Worm (Caenorhabditis elegans) whole organism, L4 larva: ENCODE measurements around the gene Y41E3.18.
A peak's percentile ranks its signal among the peaks of the same experiment; 100 is the strongest.

Experiments used
- D1046.2 ChIP-seq: fragments of 200-800 bp; sonication (Bioruptor generic); IDR thresholded peaks from 2 replicates; pipeline ENCODE4 v1.3.6; 2022; ENCODE audit warnings: missing genetic modification characterization, missing compliant biosample characterization
- R02D3.7 ChIP-seq: fragments of 150-350 bp; sonication (generic microtip); optimal IDR thresholded peaks from 3 replicates; lab custom pipeline; 2014; ENCODE audit warnings: missing biosample characterization, missing genetic modification characterization
- T26A8.4 ChIP-seq: fragments of 200-800 bp; sonication (Bioruptor generic); IDR thresholded peaks from 2 replicates; pipeline ENCODE4 v1.3.6; 2022; ENCODE audit warnings: missing genetic modification characterization, missing compliant biosample characterization
- Y105C5A.15 ChIP-seq: fragments of 200-800 bp; sonication (Bioruptor generic); IDR thresholded peaks from 2 replicates; pipeline ENCODE4 v1.3.6; 2022; ENCODE audit warnings: missing genetic modification characterization, missing compliant biosample characterization
- Y48G9A.11 ChIP-seq: fragments of 200-800 bp; sonication (Bioruptor generic); IDR thresholded peaks from 2 replicates; pipeline ENCODE4 v1.3.6; 2022; ENCODE audit warnings: missing genetic modification reagents, missing genetic modification characterization, missing compliant biosample characterization
- Y5F2A.4 ChIP-seq: fragments of 200-800 bp; sonication (Bioruptor generic); optimal IDR thresholded peaks from 2 replicates; lab custom pipeline; 2018; ENCODE audit warnings: mild to moderate bottlenecking, missing genetic modification characterization, missing compliant biosample characterization
- Y75B8A.6 ChIP-seq: fragments of 200-800 bp; sonication (Bioruptor generic); IDR thresholded peaks from 2 replicates; pipeline ENCODE4 v1.3.6; 2022; ENCODE audit warnings: missing genetic modification reagents, missing genetic modification characterization, missing compliant biosample characterization
- aha-1 ChIP-seq: fragments of 150-350 bp; peaks from one replicate; lab custom pipeline; 2014; ENCODE audit warnings: missing biosample characterization, missing genetic modification characterization
- ama-1 ChIP-seq: fragments of 150-350 bp; optimal IDR thresholded peaks from 2 replicates; lab custom pipeline; 2014; ENCODE audit warnings: inconsistent platforms, mixed read lengths
- attf-4 ChIP-seq: sonication (generic microtip); optimal IDR thresholded peaks from 3 replicates; lab custom pipeline; 2017; ENCODE audit warnings: missing biosample characterization, missing genetic modification characterization
- ceh-28 ChIP-seq: fragments of 150-350 bp; optimal IDR thresholded peaks from 2 replicates; lab custom pipeline; 2014; ENCODE audit warnings: missing biosample characterization, missing genetic modification reagents, missing genetic modification characterization
- ceh-44 ChIP-seq: fragments of 200-800 bp; sonication (Bioruptor generic); IDR thresholded peaks from 2 replicates; pipeline ENCODE4 v1.3.6; 2022; ENCODE audit warnings: missing genetic modification reagents, missing genetic modification characterization, missing compliant biosample characterization
- ces-1 ChIP-seq: fragments of 150-350 bp; sonication (generic microtip); optimal IDR thresholded peaks from 4 replicates; lab custom pipeline; 2014; ENCODE audit warnings: missing biosample characterization, missing genetic modification reagents, missing genetic modification characterization
- cey-2 ChIP-seq: sonication (generic microtip); optimal IDR thresholded peaks from 3 replicates; lab custom pipeline; 2017; ENCODE audit warnings: missing genetic modification characterization, mild to moderate bottlenecking, missing compliant biosample characterization, antibody characterized with exemption, borderline replicate concordance; ENCODE audit not compliant: insufficient read depth
- ctbp-1 ChIP-seq: fragments of 200-800 bp; sonication (Bioruptor generic); IDR thresholded peaks from 2 replicates; pipeline ENCODE4 v1.3.6; 2022; ENCODE audit warnings: missing genetic modification reagents, missing genetic modification characterization, missing compliant biosample characterization
- daf-16 ChIP-seq, 3 experiments: sonication (generic microtip); optimal IDR thresholded peaks; 2 replicates each; lab custom pipeline; 2016 to 2017; ENCODE audit warnings: missing genetic modification characterization in 3 of 3, missing genetic modification reagents in 3 of 3, mild to moderate bottlenecking in 2 of 3, missing compliant biosample characterization in 2 of 3, missing biosample characterization in 1 of 3, moderate library complexity in 1 of 3
- dpl-1 ChIP-seq: fragments of 150-350 bp; optimal IDR thresholded peaks from 2 replicates; lab custom pipeline; 2014; ENCODE audit warnings: missing biosample characterization, missing genetic modification reagents, missing genetic modification characterization
- dve-1 ChIP-seq: sonication (generic microtip); optimal IDR thresholded peaks from 2 replicates; lab custom pipeline; 2017; ENCODE audit warnings: antibody characterized with exemption, mild to moderate bottlenecking, missing genetic modification characterization, missing compliant biosample characterization; ENCODE audit not compliant: insufficient read depth
- hlh-30 ChIP-seq: sonication (generic microtip); optimal IDR thresholded peaks from 2 replicates; lab custom pipeline; 2017; ENCODE audit warnings: antibody characterized with exemption, mild to moderate bottlenecking, missing genetic modification characterization, missing compliant biosample characterization; ENCODE audit not compliant: insufficient read depth
- lim-7 ChIP-seq: fragments of 200-800 bp; sonication (Bioruptor generic); IDR thresholded peaks from 2 replicates; pipeline ENCODE4 v1.3.6; 2022; ENCODE audit warnings: missing genetic modification characterization, missing compliant biosample characterization
- lin-1 ChIP-seq: fragments of 200-800 bp; sonication (Bioruptor generic); IDR thresholded peaks from 2 replicates; pipeline ENCODE4 v1.3.6; 2022; ENCODE audit warnings: missing genetic modification reagents, missing genetic modification characterization, missing compliant biosample characterization
- lin-13 ChIP-seq: fragments of 150-350 bp; optimal IDR thresholded peaks from 2 replicates; lab custom pipeline; 2014; ENCODE audit warnings: missing biosample characterization, missing genetic modification reagents, missing genetic modification characterization
- lin-15B ChIP-seq: fragments of 150-350 bp; sonication (generic microtip); optimal IDR thresholded peaks from 3 replicates; lab custom pipeline; 2014; ENCODE audit warnings: missing biosample characterization, missing genetic modification characterization
- lin-38 ChIP-seq: fragments of 200-800 bp; sonication (Bioruptor generic); IDR thresholded peaks from 2 replicates; pipeline ENCODE4 v1.3.6; 2022; ENCODE audit warnings: missing genetic modification reagents, missing genetic modification characterization, missing compliant biosample characterization
- lin-39 ChIP-seq: fragments of 150-350 bp; optimal IDR thresholded peaks from 2 replicates; lab custom pipeline; 2014; ENCODE audit warnings: missing biosample characterization, missing genetic modification reagents, missing genetic modification characterization
- lsy-2 ChIP-seq, 2 experiments: fragments of 150-350 bp in 1 of 2; sonication (generic microtip) in 1 of 2; optimal IDR thresholded peaks; 2 replicates each; lab custom pipeline; 2014 to 2017; ENCODE audit warnings: missing biosample characterization in 2 of 2, missing genetic modification characterization in 2 of 2
- mep-1 ChIP-seq: fragments of 150-350 bp; sonication (generic microtip); optimal IDR thresholded peaks from 3 replicates; lab custom pipeline; 2014; ENCODE audit warnings: missing biosample characterization, missing genetic modification characterization
- mes-2 ChIP-seq: sonication (generic microtip); optimal IDR thresholded peaks from 2 replicates; lab custom pipeline; 2016; ENCODE audit warnings: missing genotype, mild to moderate bottlenecking, missing genetic modification characterization, missing compliant biosample characterization; ENCODE audit not compliant: poor library complexity, severe bottlenecking
- mxl-2 ChIP-seq: fragments of 200-800 bp; sonication (Bioruptor generic); conservative IDR thresholded peaks from 2 replicates; pipeline ENCODE4 v1.3.6; 2022; ENCODE audit warnings: missing genetic modification reagents, missing genetic modification characterization, missing compliant biosample characterization
- nhr-102 ChIP-seq: sonication (generic microtip); optimal IDR thresholded peaks from 2 replicates; lab custom pipeline; 2016; ENCODE audit warnings: mild to moderate bottlenecking, missing genetic modification characterization, moderate library complexity, missing compliant biosample characterization
- nhr-11 ChIP-seq: fragments of 150-350 bp; optimal IDR thresholded peaks from 2 replicates; lab custom pipeline; 2014; ENCODE audit warnings: missing biosample characterization, missing genetic modification characterization
- nhr-237 ChIP-seq: sonication (generic microtip); optimal IDR thresholded peaks from 2 replicates; lab custom pipeline; 2017; ENCODE audit warnings: missing biosample characterization, missing genetic modification characterization
- nhr-41 ChIP-seq: fragments of 200-800 bp; sonication (Bioruptor generic); IDR thresholded peaks from 2 replicates; pipeline ENCODE4 v1.3.6; 2022; ENCODE audit warnings: missing genetic modification reagents, missing genetic modification characterization, missing compliant biosample characterization
- nhr-6 ChIP-seq: fragments of 150-350 bp; optimal IDR thresholded peaks from 2 replicates; lab custom pipeline; 2014; ENCODE audit warnings: missing biosample characterization, missing genetic modification characterization
- nhr-77 ChIP-seq: fragments of 150-350 bp; optimal IDR thresholded peaks from 2 replicates; lab custom pipeline; 2014; ENCODE audit warnings: missing biosample characterization, missing genetic modification characterization
- pha-4 ChIP-seq, 2 experiments: fragments of 150-350 bp in 1 of 2; fragments of 200-800 bp in 1 of 2; sonication (Bioruptor generic) in 1 of 2; IDR thresholded peaks in 1 of 2; optimal IDR thresholded peaks in 1 of 2; 2 replicates each; pipeline versions ENCODE4 v1.3.6 to Lab custom; 2014 to 2022; ENCODE audit warnings: missing genetic modification characterization in 2 of 2, missing genetic modification reagents in 2 of 2, missing biosample characterization in 1 of 2, missing compliant biosample characterization in 1 of 2
- pqm-1 ChIP-seq: sonication (generic microtip); optimal IDR thresholded peaks from 2 replicates; lab custom pipeline; 2017; ENCODE audit warnings: missing biosample characterization, missing genetic modification characterization
- set-16 ChIP-seq: fragments of 200-800 bp; sonication (Bioruptor generic); IDR thresholded peaks from 2 replicates; pipeline ENCODE4 v1.3.6; 2022; ENCODE audit warnings: missing genetic modification reagents, missing genetic modification characterization, missing compliant biosample characterization
- skn-1 ChIP-seq: fragments of 150-350 bp; optimal IDR thresholded peaks from 2 replicates; lab custom pipeline; 2014; ENCODE audit warnings: missing biosample characterization, missing genetic modification characterization
- snpc-1.2 ChIP-seq: fragments of 200-800 bp; sonication (Bioruptor generic); IDR thresholded peaks from 2 replicates; pipeline ENCODE4 v1.3.6; 2022; ENCODE audit warnings: missing genetic modification reagents, missing genetic modification characterization, missing compliant biosample characterization
- tag-97 ChIP-seq: fragments of 200-800 bp; sonication (Bioruptor generic); IDR thresholded peaks from 2 replicates; pipeline ENCODE4 v1.3.6; 2022; ENCODE audit warnings: missing genetic modification characterization, missing compliant biosample characterization
- unc-130 ChIP-seq: sonication (generic microtip); optimal IDR thresholded peaks from 2 replicates; lab custom pipeline; 2016; ENCODE audit warnings: missing genetic modification reagents, missing genetic modification characterization, missing compliant biosample characterization
- vab-7 ChIP-seq: fragments of 200-800 bp; sonication (Bioruptor generic); IDR thresholded peaks from 2 replicates; pipeline ENCODE4 v1.3.6; 2022; ENCODE audit warnings: missing genetic modification reagents, missing genetic modification characterization, missing compliant biosample characterization
- zfp-3 ChIP-seq: fragments of 200-800 bp; sonication (Bioruptor generic); conservative IDR thresholded peaks from 2 replicates; pipeline ENCODE4 v1.3.6; 2022; ENCODE audit warnings: missing genetic modification reagents, missing genetic modification characterization, missing compliant biosample characterization
- zip-11 ChIP-seq: fragments of 200-800 bp; sonication (Bioruptor generic); IDR thresholded peaks from 2 replicates; pipeline ENCODE4 v1.3.6; 2022; ENCODE audit warnings: missing genetic modification characterization, missing compliant biosample characterization
- ztf-7 ChIP-seq: fragments of 150-350 bp; optimal IDR thresholded peaks from 2 replicates; lab custom pipeline; 2014; ENCODE audit warnings: missing biosample characterization, missing genetic modification characterization

The Y41E3.18 gene

DNA sequence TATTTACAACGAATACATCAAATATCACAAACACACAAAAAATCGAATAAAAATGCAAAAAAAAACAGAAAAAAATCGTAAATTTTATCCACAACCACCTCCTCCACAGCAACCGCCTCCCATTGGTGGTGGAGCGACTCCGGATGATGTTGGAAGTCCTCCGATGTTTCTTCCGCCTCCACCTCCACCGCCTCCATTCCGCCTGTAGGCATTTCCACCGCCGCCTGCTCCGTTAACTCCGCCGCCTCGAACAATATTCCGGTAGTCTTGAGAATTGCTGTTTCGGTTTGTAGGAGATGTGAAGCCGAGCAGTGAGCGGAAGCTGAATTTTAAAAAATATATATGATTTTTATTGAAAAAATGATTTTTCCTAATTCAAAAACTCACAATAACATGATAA is 37.2 kb downstream of the Y41E3.18 start:
- no peak for TF ChIP-seq T26A8.4 (GFP tag; lab: Robert Waterston, UW)
- peak; percentile 64 for TF ChIP-seq set-16 (GFP tag; lab: Robert Waterston, UW)

ce11 chrIV:15027884-15028283 is 37.7 kb downstream of the Y41E3.18 start:
- no peak for TF ChIP-seq lin-39 (tag; lab: Kevin White, UChicago)
- TF ChIP-seq vab-7, result no peak
- no peak for TF ChIP-seq Y5F2A.4 (GFP tag; lab: Kevin White, UChicago)
- TF ChIP-seq ceh-44 (GFP tag; lab: Robert Waterston, UW), result no peak
- no peak for TF ChIP-seq lim-7
- TF ChIP-seq ceh-28 (tag; lab: Kevin White, UChicago), result no peak
- no peak for TF ChIP-seq cey-2 (tag; lab: Kevin White, UChicago)
- TF ChIP-seq lin-38, result no peak
- no peak for TF ChIP-seq nhr-77 (tag; lab: Kevin White, UChicago)
- TF ChIP-seq mep-1, result no peak
- TF ChIP-seq dve-1 (tag; lab: Kevin White, UChicago), result no peak
- no peak for TF ChIP-seq mxl-2 (GFP tag; lab: Robert Waterston, UW)
- no peak for TF ChIP-seq zfp-3 (GFP tag; lab: Robert Waterston, UW)
- TF ChIP-seq ama-1 (lab: Kevin White, UChicago), result no peak
- TF ChIP-seq skn-1 (tag; lab: Kevin White, UChicago), result no peak
- TF ChIP-seq nhr-237 (tag; lab: Kevin White, UChicago), result no peak
- no peak for TF ChIP-seq R02D3.7 (tag; lab: Kevin White, UChicago)
- TF ChIP-seq nhr-102 (tag; lab: Kevin White, UChicago), result no peak
- TF ChIP-seq zip-11 (GFP tag; lab: Robert Waterston, UW), result no peak
- TF ChIP-seq tag-97, result no peak

- no peak for TF ChIP-seq nhr-6
- no peak for TF ChIP-seq lin-15B
- TF ChIP-seq attf-4 (tag; lab: Kevin White, UChicago), result no peak
- no peak for TF ChIP-seq nhr-41
- no peak for TF ChIP-seq lin-13 (GFP tag; lab: Kevin White, UChicago)
- TF ChIP-seq D1046.2 (GFP tag; lab: Robert Waterston, UW), result no peak
- TF ChIP-seq unc-130 (GFP tag; lab: Kevin White, UChicago), result no peak
- TF ChIP-seq ces-1, result no peak
- TF ChIP-seq Y105C5A.15 (GFP tag; lab: Robert Waterston, UW), result no peak
- no peak for TF ChIP-seq nhr-11 (tag; lab: Kevin White, UChicago)
Observed at ce11 chrIV:15027334-15027733, 38.2 kb downstream of the Y41E3.18 start.

ce11 chrIV:15025384-15025783 is 40.2 kb downstream of the Y41E3.18 start, which contains the start of gene fcd-2:
Gene fcd-2 (plus strand): TSS chrIV:15025710.
- 0 out of 2 replicates have a peak, but pooled peaks have one; percentile 20 for TF ChIP-seq ctbp-1 (GFP tag; lab: Robert Waterston, UW)
- peak; percentile 52 for TF ChIP-seq mep-1
- peak; percentile 52 for TF ChIP-seq mes-2
- no peak for TF ChIP-seq lin-1 (GFP tag; lab: Robert Waterston, UW)
- TF ChIP-seq dpl-1 (GFP tag; lab: Kevin White, UChicago), result peak; percentile 89
- TF ChIP-seq dve-1 (tag; lab: Kevin White, UChicago), result peak; percentile 23
- TF ChIP-seq hlh-30 (tag; lab: Kevin White, UChicago), result no peak
- no peak for TF ChIP-seq pqm-1 (tag; lab: Kevin White, UChicago)
- TF ChIP-seq snpc-1.2 (GFP tag; lab: Robert Waterston, UW), result no peak
- TF ChIP-seq aha-1 (tag; lab: Kevin White, UChicago), result peak; percentile 59
- 0 out of 2 replicates have a peak, but pooled peaks have one; percentile 28 for TF ChIP-seq pha-4 (GFP tag; IDR thresholded peaks at IDR 0.05; lab: Robert Waterston, UW)
- no peak for TF ChIP-seq pha-4 (tag; optimal IDR thresholded peaks at IDR 0.05; lab: Kevin White, UChicago)
- TF ChIP-seq ztf-7, result peak; percentile 24
- TF ChIP-seq Y48G9A.11 (GFP tag; lab: Robert Waterston, UW), result peak; percentile 94
- peak; percentile 56 to 69 for TF ChIP-seq lsy-2 (tag; optimal IDR thresholded peaks at IDR 0.05; lab: Kevin White, UChicago)
- TF ChIP-seq lin-38, result peak; percentile 46
- TF ChIP-seq Y75B8A.6, result no peak
- no peak for TF ChIP-seq daf-16 (GFP tag; optimal IDR thresholded peaks at IDR 0.05; lab: Kevin White, UChicago)
- TF ChIP-seq daf-16 (tag; optimal IDR thresholded peaks at IDR 0.05; lab: Kevin White, UChicago), result peak; percentile 6
